Worm (Caenorhabditis elegans): ENCODE measurements around the gene clec-33.

- TF ChIP-seq tlp-1 (tag; optimal IDR thresholded peaks at IDR 0.05) (no peak), nhr-11 (tag; optimal IDR thresholded peaks at IDR 0.05) (no peak), ceh-82 (tag; optimal IDR thresholded peaks at IDR 0.05) (no peak), ztf-11 (tag; optimal IDR thresholded peaks at IDR 0.05) (no peak), ces-1 (GFP tag; optimal IDR thresholded peaks at IDR 0.05) (no peak), rnt-1 (tag; optimal IDR thresholded peaks at IDR 0.05) (no peak), aly-2 (tag; optimal IDR thresholded peaks at IDR 0.05) (no peak), elt-3 (tag; optimal IDR thresholded peaks at IDR 0.05) (no peak), hlh-4 (tag; optimal IDR thresholded peaks at IDR 0.05) (no peak), nhr-77 (tag; optimal IDR thresholded peaks at IDR 0.05) (no peak), fos-1 (tag; optimal IDR thresholded peaks at IDR 0.05) (no peak), jun-1 (tag; optimal IDR thresholded peaks at IDR 0.05) (no peak), ceh-8 (GFP tag; optimal IDR thresholded peaks at IDR 0.05) (no peak)
These were observed 48.3 kb downstream of the clec-33 start, which contains the start of gene T20B3.14 for ce11 chrV:16821270-16821737.
